Worm (Caenorhabditis elegans) whole organism, L2 larva: ENCODE data around the gene K10B3.5.
A peak's percentile ranks its signal among the peaks of the same experiment; 100 is the strongest.

Experiments
- F13H6.1 ChIP-seq: sonication (generic microtip); optimal IDR thresholded peaks from 2 replicates; lab custom pipeline; 2016; ENCODE audit warnings: missing genetic modification characterization, missing compliant biosample characterization
- R02D3.7 ChIP-seq: fragments of 150-350 bp; optimal IDR thresholded peaks from 2 replicates; lab custom pipeline; 2014; ENCODE audit warnings: missing biosample characterization, missing genetic modification characterization
- Y55F3AM.14 ChIP-seq: fragments of 200-800 bp; sonication (Bioruptor generic); optimal IDR thresholded peaks from 2 replicates; lab custom pipeline; 2018; ENCODE audit warnings: mild to moderate bottlenecking, missing genetic modification characterization, missing compliant biosample characterization
- ZK546.5 ChIP-seq: sonication (generic microtip); optimal IDR thresholded peaks from 2 replicates; lab custom pipeline; 2017; ENCODE audit warnings: missing biosample characterization, missing genetic modification characterization
- alr-1 ChIP-seq: fragments of 150-350 bp; optimal IDR thresholded peaks from 2 replicates; lab custom pipeline; 2014; ENCODE audit warnings: missing biosample characterization, missing genetic modification characterization
- ama-1 ChIP-seq: fragments of 150-350 bp; optimal IDR thresholded peaks from 2 replicates; lab custom pipeline; 2018; ENCODE audit warnings: inconsistent platforms
- ceh-16 ChIP-seq: fragments of 150-350 bp; optimal IDR thresholded peaks from 2 replicates; lab custom pipeline; 2014; ENCODE audit warnings: missing biosample characterization, missing genetic modification characterization
- crh-2 ChIP-seq: sonication (generic microtip); optimal IDR thresholded peaks from 2 replicates; lab custom pipeline; 2017; ENCODE audit warnings: missing biosample characterization, missing genetic modification characterization
- egl-27 ChIP-seq: sonication (generic microtip); optimal IDR thresholded peaks from 3 replicates; lab custom pipeline; 2017; ENCODE audit warnings: missing biosample characterization, missing genetic modification reagents, missing genetic modification characterization
- elt-1 ChIP-seq: fragments of 150-350 bp; optimal IDR thresholded peaks from 2 replicates; lab custom pipeline; 2014; ENCODE audit warnings: missing biosample characterization, missing genetic modification characterization
- elt-3 ChIP-seq: sonication (generic microtip); optimal IDR thresholded peaks from 2 replicates; lab custom pipeline; 2017; ENCODE audit warnings: missing biosample characterization, missing genetic modification characterization
- fos-1 ChIP-seq: fragments of 150-350 bp; optimal IDR thresholded peaks from 2 replicates; lab custom pipeline; 2014; ENCODE audit warnings: missing biosample characterization, missing genetic modification characterization
- gmeb-1 ChIP-seq: fragments of 150-350 bp; optimal IDR thresholded peaks from 2 replicates; lab custom pipeline; 2014; ENCODE audit warnings: missing biosample characterization, missing genetic modification characterization
- lin-11 ChIP-seq: fragments of 150-350 bp; sonication (generic microtip); optimal IDR thresholded peaks from 2 replicates; lab custom pipeline; 2014; ENCODE audit warnings: missing biosample characterization, missing genetic modification characterization, inconsistent platforms, mixed read lengths
- lin-13 ChIP-seq: fragments of 150-350 bp; optimal IDR thresholded peaks from 2 replicates; lab custom pipeline; 2014; ENCODE audit warnings: missing biosample characterization, missing genetic modification reagents, missing genetic modification characterization
- lin-39 ChIP-seq: fragments of 150-350 bp; optimal IDR thresholded peaks from 2 replicates; lab custom pipeline; 2014; ENCODE audit warnings: missing biosample characterization, missing genetic modification reagents, missing genetic modification characterization
- lsy-2 ChIP-seq, 2 experiments: fragments of 150-350 bp in 1 of 2; sonication (generic microtip) in 1 of 2; optimal IDR thresholded peaks; 2 replicates each; lab custom pipeline; 2014 to 2017; ENCODE audit warnings: missing biosample characterization in 2 of 2, missing genetic modification characterization in 2 of 2
- mab-5 ChIP-seq: fragments of 150-350 bp; optimal IDR thresholded peaks from 2 replicates; lab custom pipeline; 2014; ENCODE audit warnings: missing biosample characterization, missing genetic modification characterization
- mdl-1 ChIP-seq, 2 experiments: fragments of 150-350 bp in 1 of 2; sonication (generic microtip) in 1 of 2; optimal IDR thresholded peaks; 2 replicates each; lab custom pipeline; 2017; ENCODE audit warnings: missing biosample characterization in 2 of 2, missing genetic modification characterization in 2 of 2
- nhr-10 ChIP-seq: sonication (generic microtip); optimal IDR thresholded peaks from 2 replicates; lab custom pipeline; 2017; ENCODE audit warnings: missing biosample characterization, missing genetic modification characterization
- nhr-12 ChIP-seq: fragments of 150-350 bp; optimal IDR thresholded peaks from 2 replicates; lab custom pipeline; 2014; ENCODE audit warnings: missing biosample characterization, missing genetic modification characterization
- nhr-21 ChIP-seq: fragments of 150-350 bp; optimal IDR thresholded peaks from 2 replicates; lab custom pipeline; 2014; ENCODE audit warnings: missing biosample characterization, missing genetic modification characterization
- nhr-237 ChIP-seq: fragments of 150-350 bp; optimal IDR thresholded peaks from 2 replicates; lab custom pipeline; 2014; ENCODE audit warnings: missing biosample characterization, missing genetic modification characterization
- nhr-25 ChIP-seq: fragments of 150-350 bp; sonication (generic microtip); optimal IDR thresholded peaks from 3 replicates; lab custom pipeline; 2014; ENCODE audit warnings: missing biosample characterization, missing genetic modification characterization
- nhr-6 ChIP-seq: fragments of 150-350 bp; optimal IDR thresholded peaks from 2 replicates; lab custom pipeline; 2014; ENCODE audit warnings: missing biosample characterization, missing genetic modification characterization
- nhr-77 ChIP-seq: fragments of 150-350 bp; optimal IDR thresholded peaks from 2 replicates; lab custom pipeline; 2014; ENCODE audit warnings: missing biosample characterization, missing genetic modification characterization
- peb-1 ChIP-seq: fragments of 150-350 bp; optimal IDR thresholded peaks from 2 replicates; lab custom pipeline; 2014; ENCODE audit warnings: missing biosample characterization, missing genetic modification characterization
- sem-4 ChIP-seq: fragments of 150-350 bp; optimal IDR thresholded peaks from 2 replicates; lab custom pipeline; 2014; ENCODE audit warnings: missing biosample characterization, missing genetic modification reagents, missing genetic modification characterization
- skn-1 ChIP-seq: sonication (generic microtip); optimal IDR thresholded peaks from 2 replicates; lab custom pipeline; 2017; ENCODE audit warnings: missing biosample characterization, missing genetic modification characterization
- sma-9 ChIP-seq, 2 experiments: fragments of 150-350 bp in 1 of 2; sonication (generic microtip) in 1 of 2; optimal IDR thresholded peaks; 2 replicates each; lab custom pipeline; 2014 to 2016; ENCODE audit warnings: missing genetic modification characterization in 2 of 2, mild to moderate bottlenecking in 1 of 2, missing biosample characterization in 1 of 2, missing compliant biosample characterization in 1 of 2, missing genetic modification reagents in 1 of 2, moderate library complexity in 1 of 2
- snpc-4 ChIP-seq: fragments of 150-350 bp; optimal IDR thresholded peaks from 2 replicates; lab custom pipeline; 2014; ENCODE audit warnings: missing biosample characterization, missing genetic modification characterization
- unc-39 ChIP-seq: fragments of 150-350 bp; optimal IDR thresholded peaks from 2 replicates; lab custom pipeline; 2014; ENCODE audit warnings: missing biosample characterization, missing genetic modification characterization
- unc-55 ChIP-seq: fragments of 150-350 bp; sonication (generic microtip); optimal IDR thresholded peaks from 3 replicates; lab custom pipeline; 2014; ENCODE audit warnings: missing biosample characterization, missing genetic modification reagents, missing genetic modification characterization
- unc-62 ChIP-seq: fragments of 150-350 bp; optimal IDR thresholded peaks from 2 replicates; lab custom pipeline; 2014; ENCODE audit warnings: missing biosample characterization, missing genetic modification reagents, missing genetic modification characterization
- ztf-1 ChIP-seq: fragments of 200-800 bp; sonication (Bioruptor generic); conservative IDR thresholded peaks from 2 replicates; pipeline ENCODE4 v1.3.6; 2022; ENCODE audit warnings: missing genetic modification characterization, missing compliant biosample characterization
- ztf-11 ChIP-seq: sonication (generic microtip); optimal IDR thresholded peaks from 2 replicates; lab custom pipeline; 2017; ENCODE audit warnings: missing biosample characterization, missing genetic modification characterization
- ztf-4 ChIP-seq: fragments of 150-350 bp; optimal IDR thresholded peaks from 2 replicates; lab custom pipeline; 2014; ENCODE audit warnings: missing biosample characterization, missing genetic modification characterization

K10B3.5 gene

DNA sequence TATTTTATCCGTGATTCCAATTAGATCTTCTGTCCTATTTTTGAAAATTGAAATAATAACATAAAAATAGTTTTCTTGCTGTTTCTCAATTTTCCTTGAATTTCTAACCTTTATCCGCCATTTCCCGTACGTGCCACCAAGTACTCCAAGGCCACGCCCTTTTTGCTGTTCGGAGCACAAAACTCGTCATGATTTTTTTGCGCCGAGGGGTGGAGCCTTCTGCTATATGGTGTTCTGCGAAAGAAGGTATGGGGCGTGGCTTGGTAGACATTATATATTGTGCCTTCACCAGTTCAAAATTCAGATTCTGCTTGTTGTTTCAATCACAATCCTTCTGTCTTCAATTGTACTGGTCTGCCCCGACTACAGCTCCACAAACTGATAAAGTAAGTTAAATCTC lies 39.0 kb upstream of the K10B3.5 start, which contains the start of gene C15C7.4:
C15C7.4 (plus strand) TSS at position 301 of the 400 bp plus-strand sequence.
- no peak for TF ChIP-seq snpc-4 (tag; lab: Kevin White, UChicago)
- TF ChIP-seq nhr-6: no peak
- no peak for TF ChIP-seq ama-1 (lab: Kevin White, UChicago)
- no peak for TF ChIP-seq nhr-10
- no peak for TF ChIP-seq nhr-25 (tag; lab: Kevin White, UChicago)
- TF ChIP-seq elt-3 (tag; lab: Kevin White, UChicago): no peak
- TF ChIP-seq lin-13: no peak
- TF ChIP-seq ZK546.5: no peak
- no peak for TF ChIP-seq skn-1 (tag; lab: Kevin White, UChicago)
- no peak for TF ChIP-seq ztf-1 (GFP tag; lab: Robert Waterston, UW)
- TF ChIP-seq ztf-4: no peak
- TF ChIP-seq mdl-1 (tag; optimal IDR thresholded peaks at IDR 0.05; lab: Kevin White, UChicago): no peak
- TF ChIP-seq nhr-12: no peak
- TF ChIP-seq Y55F3AM.14 (GFP tag; lab: Kevin White, UChicago): no peak
- TF ChIP-seq egl-27 (tag; lab: Kevin White, UChicago): no peak
- no peak for TF ChIP-seq alr-1 (tag; lab: Kevin White, UChicago)
- TF ChIP-seq crh-2 (tag; lab: Kevin White, UChicago): no peak
- TF ChIP-seq lin-11: no peak
- TF ChIP-seq sem-4 (tag; lab: Kevin White, UChicago): no peak
- TF ChIP-seq nhr-237 (tag; lab: Kevin White, UChicago): no peak

DNA sequence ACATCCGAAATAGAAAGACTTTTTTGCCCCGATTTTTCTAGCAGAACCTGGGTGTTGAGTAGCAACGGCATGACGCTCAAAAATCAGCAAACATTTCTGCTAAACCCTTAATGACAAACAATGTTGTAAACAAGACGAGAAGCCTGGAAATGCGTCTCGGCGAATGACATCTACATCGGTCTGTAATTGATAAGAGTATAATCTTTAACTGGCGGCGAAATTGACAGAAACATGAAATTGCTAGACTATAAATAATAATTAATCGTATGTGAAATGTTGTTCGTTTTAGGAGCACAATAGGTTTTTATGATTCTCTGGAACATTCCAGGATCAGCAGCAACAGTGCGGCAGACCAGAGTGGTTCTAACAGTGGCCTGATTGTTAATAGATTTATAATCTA lies 35.4 kb upstream of the K10B3.5 start:
- TF ChIP-seq sem-4 (tag; lab: Kevin White, UChicago) (no peak), fos-1 (peak; percentile 20), mdl-1 (tag; optimal IDR thresholded peaks at IDR 0.05; lab: Kevin White, UChicago) (no peak), lsy-2 (tag; optimal IDR thresholded peaks at IDR 0.05; lab: Kevin White, UChicago) (no peak), sma-9 (GFP tag; optimal IDR thresholded peaks at IDR 0.05; lab: Kevin White, UChicago) (peak; percentile 19), sma-9 (tag; optimal IDR thresholded peaks at IDR 0.05; lab: Kevin White, UChicago) (no peak)

- no peak for TF ChIP-seq nhr-77 (tag; lab: Kevin White, UChicago)
- no peak for TF ChIP-seq skn-1 (tag; lab: Kevin White, UChicago)
- no peak for TF ChIP-seq elt-1 (tag; lab: Kevin White, UChicago)
- TF ChIP-seq fos-1: no peak
- no peak for TF ChIP-seq peb-1
- TF ChIP-seq ceh-16 (tag; lab: Kevin White, UChicago): no peak
- no peak for TF ChIP-seq gmeb-1 (tag; lab: Kevin White, UChicago)
- no peak for TF ChIP-seq R02D3.7 (tag; lab: Kevin White, UChicago)
- TF ChIP-seq nhr-10: no peak
- TF ChIP-seq mab-5 (tag; lab: Kevin White, UChicago): no peak
- TF ChIP-seq sma-9 (GFP tag; optimal IDR thresholded peaks at IDR 0.05; lab: Kevin White, UChicago): no peak
- TF ChIP-seq sma-9 (tag; optimal IDR thresholded peaks at IDR 0.05; lab: Kevin White, UChicago): no peak
- no peak for TF ChIP-seq lin-39 (tag; lab: Kevin White, UChicago)
- no peak for TF ChIP-seq ztf-4
- TF ChIP-seq ama-1 (lab: Kevin White, UChicago): no peak
- TF ChIP-seq ztf-11: no peak
- no peak for TF ChIP-seq unc-55
- TF ChIP-seq, all 48 proteins: peak for 0
These were observed 33.4 kb upstream of the K10B3.5 start for ce11 chrX:3139516-3140301.

- TF ChIP-seq unc-62 (no peak), nhr-21 (tag; lab: Kevin White, UChicago) (peak; percentile 10), ama-1 (lab: Kevin White, UChicago) (no peak), unc-39 (tag; lab: Kevin White, UChicago) (no peak), F13H6.1 (tag; lab: Kevin White, UChicago) (no peak), lin-11 (no peak), unc-55 (no peak), nhr-77 (tag; lab: Kevin White, UChicago) (no peak)
These were observed 28.9 kb upstream of the K10B3.5 start, which contains the start of gene K10B3.1 for ce11 chrX:3135186-3135585. K10B3.1 (plus strand) TSS chrX:3135486.
